Fruit fly (Drosophila melanogaster): ENCODE measurements around the gene Boh2.

The Boh2 gene

dm6 chr2L:11171615-11172356 is 7.0 kb upstream of the Boh2 start, which contains the start of gene Vm32E:
Gene Vm32E, minus strand, starts transcription at chr2L:11171665.
- TF ChIP-seq CG34224 (GFP tag; IDR thresholded peaks at IDR 0.05; ENCODE audit: partially characterized antibody): no peak
- peak; percentile 38 for TF ChIP-seq CG1603 (tag; optimal IDR thresholded peaks at IDR 0.05)
- TF ChIP-seq Med (GFP tag): peak; percentile 71
- TF ChIP-seq CG7839 (tag; optimal IDR thresholded peaks at IDR 0.05): peak; percentile 18
- TF ChIP-seq dati (GFP tag; IDR thresholded peaks at IDR 0.05): no peak
- TF ChIP-seq CG2199 (GFP tag; IDR thresholded peaks at IDR 0.05): 0 out of 3 replicates have a peak, but pooled peaks have one; percentile 69
- peak; percentile 39; the same call in 1 of the 2 replicates for TF ChIP-seq CG13287 (GFP tag; IDR thresholded peaks at IDR 0.05; ENCODE audit: partially characterized antibody)
- TF ChIP-seq CG11504 (tag; optimal IDR thresholded peaks at IDR 0.05): peak; percentile 62
- peak; percentile 95 for TF ChIP-seq CTCF (GFP tag; optimal IDR thresholded peaks at IDR 0.05)
- no peak for TF ChIP-seq CG7928 (GFP tag; optimal IDR thresholded peaks at IDR 0.05)
- peak; percentile 79 for TF ChIP-seq stwl (tag; optimal IDR thresholded peaks at IDR 0.05)
- TF ChIP-seq CG3726 (GFP tag; IDR thresholded peaks at IDR 0.05): no peak
- TF ChIP-seq CG15601 (tag; optimal IDR thresholded peaks at IDR 0.05): peak; percentile 13
- TF ChIP-seq pita (GFP tag; optimal IDR thresholded peaks at IDR 0.05): peak; percentile 59
- 0 out of 3 replicates have a peak, but pooled peaks have one; percentile 24 for TF ChIP-seq Opbp (GFP tag; IDR thresholded peaks at IDR 0.05; ENCODE audit: partially characterized antibody)
- TF ChIP-seq luna (GFP tag; optimal IDR thresholded peaks at IDR 0.05): no peak
- no peak for TF ChIP-seq maf-S (GFP tag; optimal IDR thresholded peaks at IDR 0.05)
- peak; percentile 25 for TF ChIP-seq trem (tag; optimal IDR thresholded peaks at IDR 0.05)
- TF ChIP-seq gem (tag; optimal IDR thresholded peaks at IDR 0.05): peak; percentile 16
- peak; percentile 76 for TF ChIP-seq ftz-f1 (GFP tag; optimal IDR thresholded peaks at IDR 0.05)
- peak; percentile 16 for TF ChIP-seq CG2712 (tag; optimal IDR thresholded peaks at IDR 0.05)

dm6 chr2L:11175393-11176258 is 3.2 kb upstream of the Boh2 start:
- peak; percentile 11 for TF ChIP-seq sens (GFP tag)
- TF ChIP-seq slbo (GFP tag; IDR thresholded peaks at IDR 0.05): no peak
- peak; percentile 57; the same call in 1 of the 2 replicates for TF ChIP-seq CG4360 (GFP tag; IDR thresholded peaks at IDR 0.05)
- peak; percentile 41 for TF ChIP-seq nom (GFP tag; optimal IDR thresholded peaks at IDR 0.05)
- TF ChIP-seq mld (GFP tag; IDR thresholded peaks at IDR 0.05; ENCODE audit: partially characterized antibody): 0 out of 3 replicates have a peak, but pooled peaks have one; percentile 6
- TF ChIP-seq cg (GFP tag; optimal IDR thresholded peaks at IDR 0.05): peak; percentile 2
- TF ChIP-seq sna (GFP tag; IDR thresholded peaks at IDR 0.05; ENCODE audit: partially characterized antibody): no peak
- no peak for TF ChIP-seq Oaz (GFP tag; IDR thresholded peaks at IDR 0.05)
- no peak for TF ChIP-seq lov (optimal IDR thresholded peaks at IDR 0.05)
- TF ChIP-seq lov (GFP tag; IDR thresholded peaks at IDR 0.05): 0 out of 3 replicates have a peak, but pooled peaks have one; percentile 21
- peak; percentile 8 for TF ChIP-seq corto (GFP tag; optimal IDR thresholded peaks at IDR 0.05)
- TF ChIP-seq Drgx (GFP tag; IDR thresholded peaks at IDR 0.05): peak; percentile 44
- no peak for TF ChIP-seq D19A (tag; optimal IDR thresholded peaks at IDR 0.05)
- TF ChIP-seq unpg (GFP tag; optimal IDR thresholded peaks at IDR 0.05): no peak
- TF ChIP-seq ewg (GFP tag; optimal IDR thresholded peaks at IDR 0.05): peak; percentile 9

All from whole organism, embryonic.